Worm (Caenorhabditis elegans) whole organism, early embryonic: ENCODE measurements around the gene ZK185.4.

ENCODE experiments used
- B0310.2 ChIP-seq: sonication (generic microtip); optimal IDR thresholded peaks from 2 replicates; lab custom pipeline; 2016; ENCODE audit warnings: mild to moderate bottlenecking, missing genetic modification characterization, missing compliant biosample characterization
- ama-1 ChIP-seq: fragments of 150-350 bp; optimal IDR thresholded peaks from 2 replicates; lab custom pipeline; 2014
- ceh-36 ChIP-seq: sonication (generic microtip); optimal IDR thresholded peaks from 2 replicates; lab custom pipeline; 2016; ENCODE audit warnings: missing genetic modification characterization, inconsistent platforms, missing compliant biosample characterization
- flt-1 ChIP-seq: fragments of 200-800 bp; sonication (Bioruptor generic); IDR thresholded peaks from 2 replicates; pipeline ENCODE4 v1.3.6; 2022; ENCODE audit warnings: missing genetic modification characterization, missing compliant biosample characterization
- hmg-4 ChIP-seq: fragments of 200-800 bp; sonication (Bioruptor generic); optimal IDR thresholded peaks from 2 replicates; lab custom pipeline; 2018; ENCODE audit warnings: mild to moderate bottlenecking, missing genetic modification characterization, missing compliant biosample characterization
- hnd-1 ChIP-seq: sonication (generic microtip); optimal IDR thresholded peaks from 2 replicates; lab custom pipeline; 2016; ENCODE audit warnings: missing genetic modification characterization, missing compliant biosample characterization
- tbx-11 ChIP-seq: fragments of 200-800 bp; sonication (Bioruptor generic); IDR thresholded peaks from 2 replicates; pipeline ENCODE4 v1.3.6; 2022; ENCODE audit warnings: missing genetic modification characterization, missing compliant biosample characterization
- tbx-37 ChIP-seq: fragments of 200-800 bp; sonication (Bioruptor generic); conservative IDR thresholded peaks from 2 replicates; pipeline ENCODE4 v1.3.6; 2022; ENCODE audit warnings: missing genetic modification reagents, missing genetic modification characterization, missing compliant biosample characterization
- tra-4 ChIP-seq: sonication (generic microtip); optimal IDR thresholded peaks from 2 replicates; lab custom pipeline; 2017; ENCODE audit warnings: missing genetic modification characterization, missing compliant biosample characterization

DNA sequence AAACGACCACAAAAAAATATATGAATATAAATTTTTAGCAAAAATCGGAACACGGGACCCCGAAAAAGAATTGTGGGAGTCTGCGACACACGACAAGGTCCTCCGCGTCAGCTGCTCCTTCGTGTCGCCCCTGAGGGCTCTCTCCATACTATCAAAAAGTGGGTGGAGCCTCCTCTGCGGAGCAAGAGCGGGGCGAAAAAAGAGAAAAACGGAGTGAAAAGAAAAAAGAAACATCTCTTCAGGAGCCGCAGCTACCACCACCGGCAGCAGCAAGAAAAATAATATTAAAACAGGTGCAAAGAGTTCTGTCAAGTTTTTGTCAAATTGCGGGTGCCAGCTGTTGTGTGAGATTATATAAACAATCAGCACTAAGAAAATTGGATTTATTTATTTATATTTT lies 26.3 kb downstream of the ZK185.4 start, which contains the start of gene gbb-2:
- TF ChIP-seq flt-1 (GFP tag; lab: Robert Waterston, UW) (no peak), ama-1 (no peak), hmg-4 (GFP tag; lab: Kevin White, UChicago) (no peak), tbx-11 (GFP tag; lab: Robert Waterston, UW) (no peak), ceh-36 (tag; lab: Kevin White, UChicago) (no peak), hnd-1 (tag; lab: Kevin White, UChicago) (no peak), tbx-37 (no peak), B0310.2 (tag; lab: Kevin White, UChicago) (no peak), tra-4 (no peak)
